Fruit fly (Drosophila melanogaster): Measurements from ENCODE around the gene RPA2.

Gene RPA2

DNA sequence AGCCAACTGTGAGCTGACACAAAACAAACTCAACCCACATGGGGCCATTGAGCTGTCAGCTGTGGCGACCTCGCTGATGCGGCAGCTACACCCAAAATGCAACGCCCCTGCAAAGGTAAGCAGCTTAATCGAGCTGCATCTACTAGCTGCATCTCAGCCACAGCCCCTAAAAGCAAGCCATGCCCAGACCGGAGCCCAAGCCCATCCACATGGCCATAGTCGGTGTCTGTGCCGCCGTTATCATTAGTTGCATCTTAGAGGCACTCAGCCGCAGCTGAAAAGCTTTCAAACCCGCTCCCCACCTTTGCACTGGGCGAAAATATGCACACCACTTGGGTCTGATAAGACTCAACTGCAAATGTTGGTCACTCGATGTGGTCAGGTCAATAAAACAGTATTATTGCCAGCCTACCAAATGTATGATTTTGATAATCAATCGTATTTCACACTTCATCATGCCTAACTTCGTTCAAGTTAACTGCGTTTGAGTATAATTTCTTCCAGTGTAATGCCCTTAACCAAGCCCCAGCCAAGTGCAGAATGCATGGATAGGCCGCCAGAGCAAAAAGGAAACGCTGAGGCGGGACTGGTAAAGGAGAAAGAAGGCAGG, 48.2 kb upstream of the RPA2 start (continued):
- peak; percentile 70 for TF ChIP-seq acj6 (GFP tag; optimal IDR thresholded peaks at IDR 0.05)
- TF ChIP-seq vri (GFP tag; optimal IDR thresholded peaks at IDR 0.05) = no peak
- peak; percentile 22 for TF ChIP-seq Sox102F (GFP tag; optimal IDR thresholded peaks at IDR 0.05)
- peak; percentile 33 for TF ChIP-seq Lpt (GFP tag; optimal IDR thresholded peaks at IDR 0.05)
- peak; percentile 49 for TF ChIP-seq svp (GFP tag)
- no peak for TF ChIP-seq fkh (GFP tag; optimal IDR thresholded peaks at IDR 0.05)
- peak; percentile 54 for TF ChIP-seq dsx (GFP tag; optimal IDR thresholded peaks at IDR 0.05; ENCODE audit: poor library complexity, severe bottlenecking)
- TF ChIP-seq CG10669 (GFP tag; optimal IDR thresholded peaks at IDR 0.05) = peak; percentile 72
- peak; percentile 64 for TF ChIP-seq achi (GFP tag; optimal IDR thresholded peaks at IDR 0.05)
- TF ChIP-seq ss (GFP tag; optimal IDR thresholded peaks at IDR 0.05) = peak; percentile 40 to 47
- TF ChIP-seq fd59A (GFP tag; optimal IDR thresholded peaks at IDR 0.05) = peak; percentile 70
- TF ChIP-seq OdsH (GFP tag; optimal IDR thresholded peaks at IDR 0.05) = peak; percentile 71
- TF ChIP-seq fd85E (GFP tag; optimal IDR thresholded peaks at IDR 0.05) = no peak
- peak; percentile 50 for TF ChIP-seq Sox15 (GFP tag; optimal IDR thresholded peaks at IDR 0.05)
- peak; percentile 61 for TF ChIP-seq Hr4 (GFP tag; optimal IDR thresholded peaks at IDR 0.05)
- no peak for TF ChIP-seq CG34406 (GFP tag; optimal IDR thresholded peaks at IDR 0.05)

DNA sequence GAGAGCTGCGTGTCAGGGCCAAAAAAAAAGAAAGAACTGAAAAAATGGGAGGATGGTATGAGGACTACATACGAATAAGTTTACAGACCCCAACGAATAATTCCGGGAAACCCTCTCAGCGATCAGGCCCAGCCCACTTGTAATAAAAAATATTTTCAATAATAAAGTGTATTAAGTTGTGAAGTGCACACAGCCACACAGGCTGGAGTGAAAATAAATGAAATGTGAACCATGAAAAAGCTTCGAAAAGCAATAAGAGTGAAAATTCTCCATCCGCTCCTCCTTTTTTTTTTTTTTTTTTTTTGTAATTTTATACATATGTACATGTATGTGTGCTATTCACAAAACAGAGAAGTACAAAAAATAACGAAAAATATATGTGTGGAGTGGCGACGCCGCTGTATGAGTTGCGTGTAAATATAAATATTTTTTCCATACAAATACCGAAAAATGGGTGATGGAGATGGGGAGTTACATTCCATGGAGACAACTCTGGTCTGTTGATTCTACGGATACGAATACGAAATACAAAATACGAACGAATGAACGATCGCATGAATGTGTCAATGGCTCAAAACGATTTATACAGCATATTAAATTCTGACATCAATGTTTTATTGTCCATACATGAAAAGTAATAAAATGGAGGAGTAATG, 45.8 kb upstream of the RPA2 start:
- TF ChIP-seq cyc (GFP tag; optimal IDR thresholded peaks at IDR 0.05) (no peak), fkh (GFP tag; optimal IDR thresholded peaks at IDR 0.05) (peak; percentile 55), svp (GFP tag) (peak; percentile 15), CG3919 (GFP tag; optimal IDR thresholded peaks at IDR 0.05) (no peak), Eip78C (GFP tag) (peak; percentile 67), lz (GFP tag; optimal IDR thresholded peaks at IDR 0.05) (no peak), CG6792 (GFP tag; optimal IDR thresholded peaks at IDR 0.05) (no peak)

DNA sequence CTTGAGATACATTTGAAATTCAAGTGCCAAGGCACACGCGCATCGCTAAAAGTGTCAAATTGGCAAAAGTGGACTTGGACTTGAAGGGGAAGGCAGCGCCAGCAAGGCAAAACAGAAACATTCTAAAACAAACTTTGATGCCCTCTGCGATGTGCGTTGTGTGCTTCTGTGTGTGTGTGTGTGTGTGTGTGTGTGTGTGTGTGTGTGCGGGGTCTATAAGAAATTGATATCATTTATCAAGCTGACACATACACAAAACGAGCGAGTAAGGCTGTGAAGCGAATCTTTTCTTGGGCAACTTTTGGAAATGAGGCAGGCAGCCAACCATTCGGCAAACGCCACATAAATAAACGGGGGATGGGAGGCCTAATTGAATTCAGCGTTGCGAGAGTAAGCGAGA, 44.8 kb upstream of the RPA2 start:
- no peak for TF ChIP-seq Lpt (GFP tag; optimal IDR thresholded peaks at IDR 0.05)
- no peak for TF ChIP-seq eg (GFP tag; IDR thresholded peaks at IDR 0.05)
- no peak for TF ChIP-seq esn (GFP tag; optimal IDR thresholded peaks at IDR 0.05)
- no peak for TF ChIP-seq Hr39 (GFP tag; optimal IDR thresholded peaks at IDR 0.05)
- no peak for TF ChIP-seq Sox15 (GFP tag; optimal IDR thresholded peaks at IDR 0.05)
- TF ChIP-seq fd59A (GFP tag; optimal IDR thresholded peaks at IDR 0.05) = no peak
- no peak for TF ChIP-seq CG6792 (GFP tag; optimal IDR thresholded peaks at IDR 0.05)
- TF ChIP-seq CG4318 (GFP tag; optimal IDR thresholded peaks at IDR 0.05) = no peak
- TF ChIP-seq CG3032 (tag; optimal IDR thresholded peaks at IDR 0.05) = no peak
- no peak for TF ChIP-seq CG11762 (GFP tag; optimal IDR thresholded peaks at IDR 0.05; ENCODE audit: insufficient read depth)
- TF ChIP-seq cyc (GFP tag; optimal IDR thresholded peaks at IDR 0.05) = no peak

DNA sequence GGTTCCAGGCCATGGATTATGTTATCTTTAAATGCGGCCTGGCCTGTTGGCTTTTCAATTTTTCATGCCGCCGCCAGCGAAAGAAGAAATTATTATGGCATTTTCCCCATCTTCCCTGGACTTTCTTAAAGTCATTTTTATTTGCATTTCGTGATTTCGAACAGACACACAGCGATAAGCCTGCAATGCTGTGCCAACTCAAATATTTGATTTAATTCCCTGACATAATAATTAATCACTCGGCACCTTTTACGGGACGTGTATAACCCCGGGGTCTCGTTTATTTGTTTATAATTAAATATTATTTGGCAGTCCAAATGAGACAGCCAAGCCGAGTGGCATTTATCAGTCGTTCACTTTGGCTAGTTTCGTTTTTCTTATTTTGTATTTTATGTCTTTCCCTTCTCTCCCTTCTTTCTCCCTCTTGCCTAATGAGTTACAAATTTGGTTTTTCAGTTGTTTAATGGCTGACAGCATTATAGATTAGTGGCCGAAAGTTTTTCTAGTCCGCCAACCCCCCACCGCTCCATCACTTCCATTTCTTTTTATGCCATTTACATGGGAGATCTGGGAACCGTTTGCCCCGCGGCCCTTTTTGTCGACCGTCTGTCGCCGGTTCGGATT, 43.8 kb upstream of the RPA2 start:
- no peak for TF ChIP-seq CG6163 (GFP tag; IDR thresholded peaks at IDR 0.05)
- no peak for TF ChIP-seq fd85E (GFP tag; optimal IDR thresholded peaks at IDR 0.05)
- TF ChIP-seq salr (GFP tag; optimal IDR thresholded peaks at IDR 0.05) = no peak
- peak; percentile 27 for TF ChIP-seq vri (GFP tag; optimal IDR thresholded peaks at IDR 0.05)
- TF ChIP-seq dsx (GFP tag; optimal IDR thresholded peaks at IDR 0.05; ENCODE audit: poor library complexity, severe bottlenecking) = no peak
- TF ChIP-seq fkh (GFP tag; optimal IDR thresholded peaks at IDR 0.05) = peak; percentile 66
- no peak for TF ChIP-seq CG11294 (GFP tag; IDR thresholded peaks at IDR 0.05)
- no peak for TF ChIP-seq CG16779 (tag; optimal IDR thresholded peaks at IDR 0.05)
- TF ChIP-seq svp (GFP tag) = peak; percentile 90
- TF ChIP-seq Eip78C (GFP tag) = peak; percentile 23
